Fruit fly (Drosophila melanogaster) whole organism, embryonic: Measurements from ENCODE around the gene Fum1.
A peak's percentile ranks its signal among the peaks of the same experiment; 100 is the strongest.

ENCODE experiments used
- Asciz ChIP-seq: fragments of 200-800 bp; sonication (Bioruptor generic); optimal IDR thresholded peaks from 2 replicates; lab custom pipeline; 2017; ENCODE audit warnings: missing biosample characterization, mild to moderate bottlenecking, missing genetic modification characterization, missing genetic modification reagents
- Awh ChIP-seq: fragments of 200-800 bp; sonication (Bioruptor generic); IDR thresholded peaks from 2 replicates; pipeline ENCODE4, ENCODE4 v1.3.6; 2022; ENCODE audit warnings: missing biosample characterization, missing genetic modification characterization
- BtbVII ChIP-seq: fragments of 200-800 bp; sonication (Bioruptor generic); optimal IDR thresholded peaks from 3 replicates; lab custom pipeline; 2017; ENCODE audit warnings: missing biosample characterization, mild to moderate bottlenecking, missing genetic modification characterization
- CG11398 ChIP-seq: fragments of 200-800 bp; sonication (Bioruptor generic); optimal IDR thresholded peaks from 2 replicates; lab custom pipeline; 2016; ENCODE audit warnings: missing biosample characterization, missing genetic modification characterization
- CG12071 ChIP-seq: fragments of 200-800 bp; sonication (Bioruptor generic); optimal IDR thresholded peaks from 3 replicates; lab custom pipeline; 2018; ENCODE audit warnings: missing biosample characterization, mild to moderate bottlenecking, missing genetic modification characterization
- CG12236 ChIP-seq: fragments of 200-800 bp; sonication (Bioruptor generic); optimal IDR thresholded peaks from 2 replicates; lab custom pipeline; 2016; ENCODE audit warnings: missing biosample characterization, missing genetic modification characterization
- CG13424 ChIP-seq: fragments of 200-800 bp; sonication (Bioruptor generic); optimal IDR thresholded peaks from 2 replicates; lab custom pipeline; 2019; ENCODE audit warnings: missing biosample characterization, mild to moderate bottlenecking, missing genetic modification characterization, moderate library complexity
- CG14014 ChIP-seq: fragments of 200-800 bp; sonication (Bioruptor generic); IDR thresholded peaks from 2 replicates; pipeline ENCODE4 v1.3.6; 2022; ENCODE audit warnings: missing biosample characterization, missing genetic modification characterization
- CG1529 ChIP-seq: fragments of 200-800 bp; sonication (Bioruptor generic); optimal IDR thresholded peaks from 3 replicates; lab custom pipeline; 2018; ENCODE audit warnings: missing biosample characterization, missing genetic modification characterization
- CG15479 ChIP-seq: fragments of 200-800 bp; sonication (Bioruptor generic); optimal IDR thresholded peaks from 3 replicates; lab custom pipeline; 2019; ENCODE audit warnings: missing biosample characterization, mild to moderate bottlenecking, missing genetic modification characterization, moderate library complexity
- CG15514 ChIP-seq: fragments of 200-800 bp; sonication (Bioruptor generic); optimal IDR thresholded peaks from 3 replicates; lab custom pipeline; 2017; ENCODE audit warnings: missing biosample characterization, missing genetic modification characterization, mild to moderate bottlenecking, moderate library complexity, missing genetic modification reagents
- CG16779 ChIP-seq: fragments of 200-800 bp; sonication (Bioruptor generic); IDR thresholded peaks from 2 replicates; pipeline ENCODE4 v1.3.6; 2022; ENCODE audit warnings: missing biosample characterization, missing genetic modification characterization
- CG17186 ChIP-seq: fragments of 200-800 bp; sonication (Bioruptor generic); optimal IDR thresholded peaks from 3 replicates; lab custom pipeline; 2017; ENCODE audit warnings: missing biosample characterization, missing genetic modification reagents, missing genetic modification characterization
- CG17359 ChIP-seq: fragments of 200-800 bp; sonication (Bioruptor generic); optimal IDR thresholded peaks from 3 replicates; lab custom pipeline; 2018; ENCODE audit warnings: missing biosample characterization, mild to moderate bottlenecking, missing genetic modification characterization, moderate library complexity
- CG2202 ChIP-seq: fragments of 200-800 bp; sonication (Bioruptor generic); optimal IDR thresholded peaks from 2 replicates; lab custom pipeline; 2018; ENCODE audit warnings: missing biosample characterization, mild to moderate bottlenecking, missing genetic modification characterization
- CG30020 ChIP-seq: fragments of 200-800 bp; optimal IDR thresholded peaks from 2 replicates; lab custom pipeline; 2019; ENCODE audit warnings: missing biosample characterization, mild to moderate bottlenecking, missing genetic modification characterization, moderate library complexity
- CG30403 ChIP-seq: fragments of 200-800 bp; sonication (Bioruptor generic); optimal IDR thresholded peaks from 3 replicates; lab custom pipeline; 2016; ENCODE audit warnings: missing biosample characterization, missing genetic modification characterization
- CG3407 ChIP-seq: fragments of 200-800 bp; sonication (Bioruptor generic); optimal IDR thresholded peaks from 2 replicates; lab custom pipeline; 2018; ENCODE audit warnings: missing biosample characterization, mild to moderate bottlenecking, missing genetic modification characterization
- CG3995 ChIP-seq: fragments of 200-800 bp; sonication (Bioruptor generic); optimal IDR thresholded peaks from 3 replicates; lab custom pipeline; 2016; ENCODE audit warnings: missing biosample characterization, missing genetic modification characterization
- CG6813 ChIP-seq: fragments of 200-800 bp; sonication (Bioruptor generic); optimal IDR thresholded peaks from 2 replicates; lab custom pipeline; 2017; ENCODE audit warnings: missing biosample characterization, missing genetic modification characterization, mild to moderate bottlenecking, moderate library complexity, missing genetic modification reagents
- Dbx ChIP-seq: fragments of 200-800 bp; sonication (Bioruptor generic); IDR thresholded peaks from 3 replicates; pipeline ENCODE4 v1.3.6; 2022; ENCODE audit warnings: missing biosample characterization, missing genetic modification characterization
- Ets65A ChIP-seq: fragments of 200-800 bp; sonication (Bioruptor generic); peaks from one replicate; lab custom pipeline; 2016; ENCODE audit warnings: missing biosample characterization, missing genetic modification characterization
- GATAe ChIP-seq: fragments of 200-800 bp; sonication (Bioruptor generic); conservative IDR thresholded peaks from 2 replicates; pipeline ENCODE4 v1.3.6; 2022; ENCODE audit warnings: missing biosample characterization, missing genetic modification characterization
- Hr51 ChIP-seq, 2 experiments: fragments of 200-800 bp; sonication (Bioruptor generic); optimal IDR thresholded peaks; 2 replicates in 1 of 2; 3 replicates in 1 of 2; lab custom pipeline; 2016 to 2018; ENCODE audit warnings: missing biosample characterization in 2 of 2, missing genetic modification characterization in 2 of 2, mild to moderate bottlenecking in 1 of 2, moderate library complexity in 1 of 2
- Hr78 ChIP-seq, 2 experiments: fragments of 200-800 bp in 1 of 2; fragments of >200 bp in 1 of 2; sonication (Bioruptor generic) in 1 of 2; optimal IDR thresholded peaks; 2 replicates each; lab custom pipeline; 2017 to 2019; ENCODE audit warnings: missing biosample characterization in 2 of 2, missing genetic modification characterization in 2 of 2, mild to moderate bottlenecking in 1 of 2, moderate library complexity in 1 of 2
- Kr ChIP-seq: fragments of 200-800 bp; sonication (Bioruptor generic); optimal IDR thresholded peaks from 2 replicates; lab custom pipeline; 2017; ENCODE audit warnings: missing biosample characterization, mild to moderate bottlenecking, missing genetic modification characterization
- Meics ChIP-seq: fragments of 200-800 bp; sonication (Bioruptor generic); optimal IDR thresholded peaks from 2 replicates; lab custom pipeline; 2017; ENCODE audit warnings: missing biosample characterization, mild to moderate bottlenecking, missing genetic modification characterization
- NC2β ChIP-seq: fragments of 200-800 bp; sonication (Bioruptor generic); optimal IDR thresholded peaks from 2 replicates; lab custom pipeline; 2016; ENCODE audit warnings: missing biosample characterization, missing genetic modification characterization
- Sox100B ChIP-seq: fragments of 200-800 bp; sonication (Bioruptor generic); optimal IDR thresholded peaks from 3 replicates; lab custom pipeline; 2018; ENCODE audit warnings: missing biosample characterization, mild to moderate bottlenecking, missing genetic modification characterization
- Sox102F ChIP-seq: fragments of 200-800 bp; sonication (Bioruptor generic); optimal IDR thresholded peaks from 2 replicates; lab custom pipeline; 2018; ENCODE audit warnings: missing biosample characterization, mild to moderate bottlenecking, missing genetic modification characterization, moderate library complexity
- Vsx1 ChIP-seq: fragments of 200-800 bp; sonication (Bioruptor generic); optimal IDR thresholded peaks from 2 replicates; lab custom pipeline; 2017; ENCODE audit warnings: missing biosample characterization, mild to moderate bottlenecking, missing genetic modification characterization, missing genetic modification reagents
- ab ChIP-seq: fragments of 200-800 bp; sonication (Bioruptor generic); optimal IDR thresholded peaks from 2 replicates; lab custom pipeline; 2016; ENCODE audit warnings: missing biosample characterization, missing genetic modification characterization
- ash1 ChIP-seq: fragments of 200-800 bp; sonication (Bioruptor generic); optimal IDR thresholded peaks from 2 replicates; lab custom pipeline; 2018; ENCODE audit warnings: missing biosample characterization, mild to moderate bottlenecking, missing genetic modification characterization
- caup ChIP-seq: fragments of 200-800 bp; sonication (Bioruptor generic); optimal IDR thresholded peaks from 3 replicates; lab custom pipeline; 2017; ENCODE audit warnings: missing biosample characterization, mild to moderate bottlenecking, missing genetic modification characterization, moderate library complexity; ENCODE audit not compliant: severe bottlenecking
- crp ChIP-seq, 2 experiments: fragments of 200-800 bp; sonication (Bioruptor generic); optimal IDR thresholded peaks; 2 replicates in 1 of 2; 3 replicates in 1 of 2; lab custom pipeline; 2017; ENCODE audit warnings: missing biosample characterization in 2 of 2, missing genetic modification characterization in 2 of 2, mild to moderate bottlenecking in 1 of 2, moderate library complexity in 1 of 2
- ems ChIP-seq: fragments of 200-800 bp; sonication (Bioruptor generic); optimal IDR thresholded peaks from 3 replicates; lab custom pipeline; 2016; ENCODE audit warnings: missing biosample characterization, missing genetic modification characterization
- fd102C ChIP-seq: fragments of 200-800 bp; sonication (Bioruptor generic); optimal IDR thresholded peaks from 2 replicates; lab custom pipeline; 2018; ENCODE audit warnings: missing biosample characterization, mild to moderate bottlenecking, missing genetic modification characterization, moderate library complexity
- ind ChIP-seq: fragments of 200-800 bp; sonication (Bioruptor generic); optimal IDR thresholded peaks from 3 replicates; lab custom pipeline; 2016; ENCODE audit warnings: missing biosample characterization, missing genetic modification characterization
- mld ChIP-seq: fragments of 200-800 bp; sonication (Bioruptor generic); IDR thresholded peaks from 3 replicates; pipeline ENCODE4 v1.3.6; 2022; ENCODE audit warnings: missing biosample characterization, missing genetic modification characterization; ENCODE audit not compliant: partially characterized antibody
- nau ChIP-seq: fragments of 200-800 bp; sonication (Bioruptor generic); optimal IDR thresholded peaks from 3 replicates; lab custom pipeline; 2017; ENCODE audit warnings: missing biosample characterization, mild to moderate bottlenecking, missing genetic modification characterization, missing genetic modification reagents
- oc ChIP-seq: fragments of 200-800 bp; sonication (Bioruptor generic); optimal IDR thresholded peaks from 2 replicates; lab custom pipeline; 2018; ENCODE audit warnings: missing biosample characterization, mild to moderate bottlenecking, missing genetic modification characterization, moderate library complexity
- odd ChIP-seq: fragments of 200-800 bp; sonication (Bioruptor generic); optimal IDR thresholded peaks from 2 replicates; lab custom pipeline; 2017; ENCODE audit warnings: missing biosample characterization, mild to moderate bottlenecking, missing genetic modification characterization
- sens ChIP-seq: fragments of 200-800 bp; sonication (Bioruptor generic); peaks from one replicate; lab custom pipeline; 2016; ENCODE audit warnings: missing biosample characterization, missing genetic modification characterization
- seq ChIP-seq: fragments of 200-800 bp; sonication (Bioruptor generic); IDR thresholded peaks from 2 replicates; pipeline ENCODE4 v1.3.6; 2022; ENCODE audit warnings: missing biosample characterization, missing genetic modification characterization
- sna ChIP-seq: fragments of 200-800 bp; sonication (Bioruptor generic); IDR thresholded peaks from 2 replicates; pipeline ENCODE4 v1.3.6; 2022; ENCODE audit warnings: missing biosample characterization, missing genetic modification characterization; ENCODE audit not compliant: partially characterized antibody
- so ChIP-seq: fragments of 200-800 bp; sonication (Bioruptor generic); IDR thresholded peaks from 3 replicates; pipeline ENCODE4 v1.3.6; 2022; ENCODE audit warnings: missing biosample characterization, missing genetic modification characterization
- stc ChIP-seq: fragments of 200-800 bp; sonication (Bioruptor generic); IDR thresholded peaks from 2 replicates; pipeline ENCODE4 v1.3.6; 2022; ENCODE audit warnings: missing biosample characterization, missing genetic modification characterization
- unpg ChIP-seq: fragments of 200-800 bp; sonication (Bioruptor generic); optimal IDR thresholded peaks from 3 replicates; lab custom pipeline; 2018; ENCODE audit warnings: missing biosample characterization, mild to moderate bottlenecking, missing genetic modification characterization, moderate library complexity
- wdn ChIP-seq: fragments of 200-800 bp; sonication (Bioruptor generic); IDR thresholded peaks from 2 replicates; pipeline ENCODE4 v1.3.6; 2022; ENCODE audit warnings: missing biosample characterization, missing genetic modification characterization

Gene Fum1

dm6 chrX:6633659-6634058 lies 44.6 kb upstream of the Fum1 start, which contains the start of gene CG14443:
Gene CG14443 (plus strand): TSS chrX:6633959.
- TF ChIP-seq CG30403 (GFP tag; lab: Kevin White, UChicago) (no peak), oc (tag; lab: Kevin White, UChicago) (no peak), Kr (GFP tag; lab: Kevin White, UChicago) (no peak), CG17186 (no peak), GATAe (GFP tag; lab: Robert Waterston, UW) (no peak), CG16779 (GFP tag; lab: Robert Waterston, UW) (no peak), BtbVII (no peak), CG12236 (GFP tag; lab: Kevin White, UChicago) (no peak), ash1 (GFP tag; lab: Kevin White, UChicago) (no peak), sna (GFP tag; lab: Robert Waterston, UW) (no peak), ind (GFP tag; lab: Kevin White, UChicago) (no peak), CG6813 (GFP tag; lab: Kevin White, UChicago) (no peak), CG3995 (GFP tag; lab: Kevin White, UChicago) (no peak), ab (GFP tag; lab: Kevin White, UChicago) (no peak), CG15479 (GFP tag; lab: Kevin White, UChicago) (no peak), crp (GFP tag; optimal IDR thresholded peaks at IDR 0.05; lab: Kevin White, UChicago) (no peak), ems (GFP tag; lab: Kevin White, UChicago) (no peak), Sox100B (GFP tag; lab: Kevin White, UChicago) (no peak), NC2β (no peak), CG30020 (tag; lab: Kevin White, UChicago) (no peak)
- TF ChIP-seq, all 482 proteins: peak for 0

dm6 chrX:6638123-6638522 lies 40.1 kb upstream of the Fum1 start:
- TF ChIP-seq so (GFP tag; lab: Robert Waterston, UW) (peak; percentile 27; the same call in 1 of the 3 replicates), CG12071 (peak; percentile 41), unpg (GFP tag; lab: Kevin White, UChicago) (peak; percentile 7), CG17359 (peak; percentile 47), Vsx1 (peak; percentile 44), Asciz (peak; percentile 37), nau (peak; percentile 42), Hr78 (GFP tag; optimal IDR thresholded peaks at IDR 0.05; lab: Kevin White, UChicago) (no peak), CG15514 (GFP tag; lab: Kevin White, UChicago) (peak; percentile 42), fd102C (no peak), odd (peak; percentile 46), wdn (no peak), CG13424 (tag; lab: Kevin White, UChicago) (peak; percentile 13), stc (0 out of 2 replicates have a peak, but pooled peaks have one; percentile 26), seq (peak; percentile 51; the same call in 1 of the 2 replicates), CG2202 (tag; lab: Kevin White, UChicago) (no peak), caup (GFP tag; lab: Kevin White, UChicago) (peak; percentile 18), Ets65A (GFP tag; lab: Kevin White, UChicago) (peak; percentile 9), Meics (GFP tag; lab: Kevin White, UChicago) (peak; percentile 27), Hr51 (GFP tag; optimal IDR thresholded peaks at IDR 0.05; lab: Kevin White, UChicago) (peak in 1 of 2 experiments; percentile 9), mld (GFP tag; lab: Robert Waterston, UW) (no peak), Dbx (0 out of 3 replicates have a peak, but pooled peaks have one; percentile 34), CG11398 (peak; percentile 1), Sox102F (GFP tag; lab: Kevin White, UChicago) (peak; percentile 9), CG1529 (peak; percentile 8), CG14014 (GFP tag; lab: Robert Waterston, UW) (peak; percentile 13; the same call in 1 of the 2 replicates), CG3407 (GFP tag; lab: Kevin White, UChicago) (peak; percentile 15), Awh (GFP tag; lab: Robert Waterston, UW) (0 out of 2 replicates have a peak, but pooled peaks have one; percentile 41), sens (GFP tag; lab: Kevin White, UChicago) (peak; percentile 23)
